Fruit fly (Drosophila melanogaster): ENCODE results near the gene CG43759.

Gene CG43759

dm6 chrX:19010169-19010924 lies 80.2 kb downstream of the CG43759 start:
- TF ChIP-seq CG17801 (GFP tag; optimal IDR thresholded peaks at IDR 0.05; ENCODE audit: partially characterized antibody), result no peak

dm6 chrX:19014568-19014967 lies 84.4 kb downstream of the CG43759 start:
- no peak for TF ChIP-seq CG17801 (GFP tag; optimal IDR thresholded peaks at IDR 0.05; ENCODE audit: partially characterized antibody)

- TF ChIP-seq CG17801 (GFP tag; optimal IDR thresholded peaks at IDR 0.05; ENCODE audit: partially characterized antibody), result no peak
Measured at dm6 chrX:19018102-19018814, 88.1 kb downstream of the CG43759 start.

- TF ChIP-seq CG17801 (GFP tag; optimal IDR thresholded peaks at IDR 0.05; ENCODE audit: partially characterized antibody), result no peak
Measured at dm6 chrX:19020062-19020461, 89.9 kb downstream of the CG43759 start.

dm6 chrX:19028584-19028983 lies 98.4 kb downstream of the CG43759 start:
- no peak for TF ChIP-seq CG17801 (GFP tag; optimal IDR thresholded peaks at IDR 0.05; ENCODE audit: partially characterized antibody)

dm6 chrX:19033739-19034138 lies 103.6 kb downstream of the CG43759 start:
- TF ChIP-seq CG17801 (GFP tag; optimal IDR thresholded peaks at IDR 0.05; ENCODE audit: partially characterized antibody), result no peak

dm6 chrX:19037137-19037536 lies 107.0 kb downstream of the CG43759 start:
- no peak for TF ChIP-seq CG17801 (GFP tag; optimal IDR thresholded peaks at IDR 0.05; ENCODE audit: partially characterized antibody)

- no peak for TF ChIP-seq CG17801 (GFP tag; optimal IDR thresholded peaks at IDR 0.05; ENCODE audit: partially characterized antibody)
Measured at dm6 chrX:19040261-19040660, 110.1 kb downstream of the CG43759 start.

dm6 chrX:19050142-19050541 lies 120.0 kb downstream of the CG43759 start, which contains the start of gene Diedel3:
Gene Diedel3 (plus strand): TSS chrX:19050442.
- no peak for TF ChIP-seq CG17801 (GFP tag; optimal IDR thresholded peaks at IDR 0.05; ENCODE audit: partially characterized antibody)

dm6 chrX:19056611-19057010 lies 126.5 kb downstream of the CG43759 start, which contains the start of gene CG14190:
Gene CG14190 (plus strand): TSS chrX:19056911.
- TF ChIP-seq CG17801 (GFP tag; optimal IDR thresholded peaks at IDR 0.05; ENCODE audit: partially characterized antibody), result no peak

dm6 chrX:19068873-19069272 lies 138.7 kb downstream of the CG43759 start, which contains the start of gene CG34330:
Gene CG34330 (minus strand): TSS chrX:19068973.
- no peak for TF ChIP-seq CG17801 (GFP tag; optimal IDR thresholded peaks at IDR 0.05; ENCODE audit: partially characterized antibody)

dm6 chrX:19072969-19073368 lies 142.8 kb downstream of the CG43759 start:
- TF ChIP-seq CG17801 (GFP tag; optimal IDR thresholded peaks at IDR 0.05; ENCODE audit: partially characterized antibody), result no peak

- TF ChIP-seq CG17801 (GFP tag; optimal IDR thresholded peaks at IDR 0.05; ENCODE audit: partially characterized antibody), result no peak
Measured at dm6 chrX:19073878-19074277, 143.7 kb downstream of the CG43759 start.

dm6 chrX:19074585-19074984 lies 144.4 kb downstream of the CG43759 start:
- TF ChIP-seq CG17801 (GFP tag; optimal IDR thresholded peaks at IDR 0.05; ENCODE audit: partially characterized antibody), result no peak

- TF ChIP-seq CG17801 (GFP tag; optimal IDR thresholded peaks at IDR 0.05; ENCODE audit: partially characterized antibody), result no peak
Measured at dm6 chrX:19077420-19077819, 147.3 kb downstream of the CG43759 start, which contains the start of gene CG7406. Gene CG7406 (plus strand): TSS chrX:19077720.

Measured in ovary, adult (tissue).